Worm (Caenorhabditis elegans): ENCODE data around the gene nasp-1.

The nasp-1 gene

DNA sequence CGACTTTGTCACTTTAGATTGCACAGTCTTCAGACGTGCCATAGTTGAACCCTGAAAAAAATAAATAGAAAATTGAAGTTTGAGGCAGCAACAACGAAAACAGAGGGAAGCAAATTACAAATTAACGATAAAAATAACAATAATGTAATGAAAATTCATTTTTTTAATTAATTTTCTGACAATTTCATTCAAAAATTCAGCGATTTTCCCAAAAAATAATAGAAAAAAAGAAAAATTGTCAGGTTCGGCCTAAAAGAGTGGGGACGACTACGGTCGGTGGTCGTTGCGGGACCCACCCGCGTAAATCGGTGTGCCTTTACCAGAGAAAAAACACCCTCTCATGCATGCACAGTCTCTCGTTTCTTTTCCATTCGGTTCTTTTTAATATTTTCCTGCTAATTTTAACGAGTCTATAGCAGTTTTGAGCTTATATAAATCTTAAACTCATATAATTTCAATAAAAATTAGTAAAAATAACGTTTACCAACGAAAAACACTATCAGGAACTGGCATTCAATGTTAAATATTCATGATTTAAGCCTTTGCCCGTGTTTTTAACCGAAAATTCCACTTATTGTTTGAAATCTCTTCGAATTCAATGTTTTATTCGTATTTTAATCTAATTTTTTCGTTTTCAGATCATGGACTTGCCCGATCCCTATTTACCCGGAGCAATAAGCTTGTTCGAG is 20.0 kb downstream of the nasp-1 start, which contains the start of the genes rps-9 and lsm-1 (continued):
- no peak for TF ChIP-seq ccch-3 (GFP tag; optimal IDR thresholded peaks at IDR 0.05)
- no peak for TF ChIP-seq zfh-2 (GFP tag; conservative IDR thresholded peaks at IDR 0.05)
- peak; percentile 97 for TF ChIP-seq hmg-1.2 (GFP tag; IDR thresholded peaks at IDR 0.05)
- no peak for TF ChIP-seq nhr-120 (GFP tag; IDR thresholded peaks at IDR 0.05)
- no peak for TF ChIP-seq ztf-28 (GFP tag; IDR thresholded peaks at IDR 0.05)
- TF ChIP-seq ceh-100 (GFP tag; IDR thresholded peaks at IDR 0.05): no peak
- peak; percentile 8 for TF ChIP-seq snpc-1.1 (tag; optimal IDR thresholded peaks at IDR 0.05; ENCODE audit: insufficient read depth)
- no peak for TF ChIP-seq fkh-3 (tag; optimal IDR thresholded peaks at IDR 0.05)
- TF ChIP-seq B0336.3 (GFP tag; IDR thresholded peaks at IDR 0.05): no peak
- TF ChIP-seq Y56A3A.18 (GFP tag; IDR thresholded peaks at IDR 0.05): no peak
- TF ChIP-seq repo-1 (tag; optimal IDR thresholded peaks at IDR 0.05): no peak
- no peak for TF ChIP-seq dpl-1 (GFP tag; optimal IDR thresholded peaks at IDR 0.05)
- TF ChIP-seq lsl-1 (GFP tag; optimal IDR thresholded peaks at IDR 0.05): peak; percentile 85
- no peak for TF ChIP-seq ceh-58 (GFP tag; IDR thresholded peaks at IDR 0.05)
- no peak for TF ChIP-seq ceh-27 (GFP tag; optimal IDR thresholded peaks at IDR 0.05)
- TF ChIP-seq hsf-1 (GFP tag; IDR thresholded peaks at IDR 0.05): no peak
- TF ChIP-seq athp-1 (tag; optimal IDR thresholded peaks at IDR 0.05): no peak
- no peak for TF ChIP-seq hmg-20 (GFP tag; IDR thresholded peaks at IDR 0.05)
- no peak for TF ChIP-seq F52B5.7 (tag; optimal IDR thresholded peaks at IDR 0.05)
- 0 out of 2 replicates have a peak, but pooled peaks have one; percentile 28 for TF ChIP-seq madf-3 (GFP tag; IDR thresholded peaks at IDR 0.05)
- 0 out of 2 replicates have a peak, but pooled peaks have one; percentile 16 for TF ChIP-seq rcor-1 (GFP tag; IDR thresholded peaks at IDR 0.05)
- TF ChIP-seq nhr-27 (tag; optimal IDR thresholded peaks at IDR 0.05): no peak
- no peak for TF ChIP-seq ekl-4 (GFP tag; IDR thresholded peaks at IDR 0.05)
- no peak for TF ChIP-seq F10E7.11 (tag; optimal IDR thresholded peaks at IDR 0.05)
- TF ChIP-seq bed-1 (GFP tag; IDR thresholded peaks at IDR 0.05): no peak
- no peak for TF ChIP-seq unc-130 (GFP tag; optimal IDR thresholded peaks at IDR 0.05)
- TF ChIP-seq Y67H2A.10 (GFP tag; conservative IDR thresholded peaks at IDR 0.05): no peak

ce11 chrII:11127364-11127763 is 21.0 kb downstream of the nasp-1 start, which contains the start of gene F40F8.1:
TSS of gene F40F8.1 (plus strand) at chrII:11127664.
- no peak for TF ChIP-seq Y95B8A.8 (GFP tag; IDR thresholded peaks at IDR 0.05)
- TF ChIP-seq cebp-2 (GFP tag; IDR thresholded peaks at IDR 0.05): no peak
- no peak for TF ChIP-seq snpc-1.3 (tag; optimal IDR thresholded peaks at IDR 0.05; ENCODE audit: insufficient read depth)
- no peak for TF ChIP-seq ceh-100 (GFP tag; IDR thresholded peaks at IDR 0.05)
- TF ChIP-seq F57C9.4 (tag; optimal IDR thresholded peaks at IDR 0.05): no peak
- no peak for TF ChIP-seq ceh-79 (tag; optimal IDR thresholded peaks at IDR 0.05)
- TF ChIP-seq B0035.1 (tag; optimal IDR thresholded peaks at IDR 0.05): no peak
- no peak for TF ChIP-seq rpc-1 (optimal IDR thresholded peaks at IDR 0.05)
- no peak for TF ChIP-seq rpc-1 (tag; optimal IDR thresholded peaks at IDR 0.05)

- TF ChIP-seq lin-54 (GFP tag; optimal IDR thresholded peaks at IDR 0.05): no peak
- TF ChIP-seq Y56A3A.18 (GFP tag; IDR thresholded peaks at IDR 0.05): no peak
- TF ChIP-seq ceh-58 (GFP tag; IDR thresholded peaks at IDR 0.05): no peak
- no peak for TF ChIP-seq him-1 (tag; optimal IDR thresholded peaks at IDR 0.05)
- no peak for TF ChIP-seq rcor-1 (GFP tag; IDR thresholded peaks at IDR 0.05)
- no peak for TF ChIP-seq K12H6.12 (tag; optimal IDR thresholded peaks at IDR 0.05)
- TF ChIP-seq snpc-4 (GFP tag; optimal IDR thresholded peaks at IDR 0.05): no peak
- TF ChIP-seq snpc-4 (tag; optimal IDR thresholded peaks at IDR 0.05): no peak
- TF ChIP-seq ztf-3 (GFP tag; optimal IDR thresholded peaks at IDR 0.05): no peak
- no peak for TF ChIP-seq unc-130 (GFP tag; optimal IDR thresholded peaks at IDR 0.05)
- no peak for TF ChIP-seq chd-7 (tag; optimal IDR thresholded peaks at IDR 0.05)
These were observed 22.6 kb downstream of the nasp-1 start, which contains the start of gene F40F8.3 for ce11 chrII:11128989-11129388. TSS of gene F40F8.3 (plus strand) at chrII:11129289.
